Fruit fly (Drosophila melanogaster): ENCODE data around the gene CG6204.
A peak's percentile ranks its signal among the peaks of the same experiment; 100 is the strongest.

The CG6204 gene

dm6 chr3R:24218565-24218964 lies 24.9 kb downstream of the CG6204 start, which contains the start of gene CG17786 (continued):
- no peak for TF ChIP-seq CG7928 (GFP tag; optimal IDR thresholded peaks at IDR 0.05)
- no peak for TF ChIP-seq ara (GFP tag; IDR thresholded peaks at IDR 0.05)
- no peak for TF ChIP-seq CG13123 (GFP tag; optimal IDR thresholded peaks at IDR 0.05)
- no peak for TF ChIP-seq sim (GFP tag; IDR thresholded peaks at IDR 0.05)
- TF ChIP-seq gro (GFP tag; optimal IDR thresholded peaks at IDR 0.05): peak; percentile 5
- peak; percentile 75 for TF ChIP-seq sens (GFP tag)
- no peak for TF ChIP-seq Hr3 (GFP tag; optimal IDR thresholded peaks at IDR 0.05)
- TF ChIP-seq CG18011 (GFP tag; optimal IDR thresholded peaks at IDR 0.05): no peak
- no peak for TF ChIP-seq Bteb2 (GFP tag; optimal IDR thresholded peaks at IDR 0.05)
- no peak for TF ChIP-seq ssp (GFP tag; IDR thresholded peaks at IDR 0.05)
- no peak; the same call in 2 of the 3 replicates for TF ChIP-seq gce (GFP tag; IDR thresholded peaks at IDR 0.05)
- no peak for TF ChIP-seq HLH3B (GFP tag; IDR thresholded peaks at IDR 0.05)
- no peak for TF ChIP-seq PHDP (tag; optimal IDR thresholded peaks at IDR 0.05)
- TF ChIP-seq HmgD (GFP tag; optimal IDR thresholded peaks at IDR 0.05): no peak
- no peak for TF ChIP-seq CG14710 (tag; optimal IDR thresholded peaks at IDR 0.05)
- TF ChIP-seq CG3281 (GFP tag; optimal IDR thresholded peaks at IDR 0.05): no peak
- TF ChIP-seq chm (GFP tag; IDR thresholded peaks at IDR 0.05): peak; percentile 56
- no peak for TF ChIP-seq mld (GFP tag; IDR thresholded peaks at IDR 0.05; ENCODE audit: partially characterized antibody)
- TF ChIP-seq pros (GFP tag; optimal IDR thresholded peaks at IDR 0.05): peak; percentile 25
- TF ChIP-seq NC2β (GFP tag; optimal IDR thresholded peaks at IDR 0.05): no peak
- no peak for TF ChIP-seq az2 (GFP tag; optimal IDR thresholded peaks at IDR 0.05)
- TF ChIP-seq ranshi (GFP tag; IDR thresholded peaks at IDR 0.05): no peak
- no peak for TF ChIP-seq danr (GFP tag; IDR thresholded peaks at IDR 0.05)
- TF ChIP-seq Dip2 (GFP tag; IDR thresholded peaks at IDR 0.05): no peak
- TF ChIP-seq ash1 (GFP tag; optimal IDR thresholded peaks at IDR 0.05): no peak
- TF ChIP-seq Sry-δ (GFP tag; optimal IDR thresholded peaks at IDR 0.05): no peak
- TF ChIP-seq CG8924 (tag; optimal IDR thresholded peaks at IDR 0.05): no peak
- TF ChIP-seq chinmo (GFP tag; IDR thresholded peaks at IDR 0.05; ENCODE audit: partially characterized antibody): peak; percentile 89; the same call in 3 of the 4 replicates
- peak; percentile 54; the same call in 1 of the 2 replicates for TF ChIP-seq Adf1 (GFP tag; IDR thresholded peaks at IDR 0.05)
- TF ChIP-seq CG6765 (GFP tag; optimal IDR thresholded peaks at IDR 0.05): peak; percentile 14
- TF ChIP-seq CG15696 (tag; optimal IDR thresholded peaks at IDR 0.05): no peak
- no peak for TF ChIP-seq CG17802 (tag; optimal IDR thresholded peaks at IDR 0.05)
- no peak for TF ChIP-seq Kr (GFP tag; optimal IDR thresholded peaks at IDR 0.05)
- TF ChIP-seq CG9727 (GFP tag; optimal IDR thresholded peaks at IDR 0.05): no peak
- TF ChIP-seq Sry-β (GFP tag; optimal IDR thresholded peaks at IDR 0.05): no peak
- TF ChIP-seq nerfin-1 (tag; optimal IDR thresholded peaks at IDR 0.05): no peak
- TF ChIP-seq ap (GFP tag; IDR thresholded peaks at IDR 0.05): no peak
- no peak for TF ChIP-seq CG17328 (GFP tag; IDR thresholded peaks at IDR 0.05)
- TF ChIP-seq CG34224 (GFP tag; IDR thresholded peaks at IDR 0.05; ENCODE audit: partially characterized antibody): no peak
- TF ChIP-seq Dbx (GFP tag; IDR thresholded peaks at IDR 0.05): no peak
- TF ChIP-seq Doc3 (GFP tag; IDR thresholded peaks at IDR 0.05; ENCODE audit: partially characterized antibody): no peak
- no peak for TF ChIP-seq CG6791 (GFP tag; IDR thresholded peaks at IDR 0.05; ENCODE audit: partially characterized antibody)
- TF ChIP-seq CG2129 (GFP tag; IDR thresholded peaks at IDR 0.05; ENCODE audit: partially characterized antibody): no peak
- TF ChIP-seq CG10147 (GFP tag; optimal IDR thresholded peaks at IDR 0.05): no peak
- TF ChIP-seq chif (GFP tag; optimal IDR thresholded peaks at IDR 0.05): no peak
- TF ChIP-seq Nf-YC (tag; optimal IDR thresholded peaks at IDR 0.05): peak; percentile 9
- no peak for TF ChIP-seq klu (GFP tag; IDR thresholded peaks at IDR 0.05)
- no peak for TF ChIP-seq BtbVII (GFP tag; optimal IDR thresholded peaks at IDR 0.05)
- no peak for TF ChIP-seq CG10274 (GFP tag; optimal IDR thresholded peaks at IDR 0.05)
- TF ChIP-seq fd64A (GFP tag; optimal IDR thresholded peaks at IDR 0.05): no peak
- TF ChIP-seq NC2α (GFP tag; optimal IDR thresholded peaks at IDR 0.05): no peak
- no peak for TF ChIP-seq Doc2 (GFP tag; IDR thresholded peaks at IDR 0.05)
